Fruit fly (Drosophila melanogaster) whole organism, wandering third instar larva: Measurements from ENCODE around the gene ebi.
A peak's percentile ranks its signal among the peaks of the same experiment; 100 is the strongest.

ENCODE experiments used
- Rel ChIP-seq, 2 experiments: fragments of 200-800 bp; sonication (Bioruptor generic) in 1 of 2; optimal IDR thresholded peaks; 2 replicates in 1 of 2; 3 replicates in 1 of 2; lab custom pipeline; 2016 to 2019; ENCODE audit warnings: mild to moderate bottlenecking in 2 of 2, missing biosample characterization in 2 of 2, missing genetic modification characterization in 2 of 2, moderate library complexity in 1 of 2
- dsf ChIP-seq: sonication (Bioruptor generic); optimal IDR thresholded peaks from 2 replicates; lab custom pipeline; 2016; ENCODE audit warnings: missing biosample characterization, missing genetic modification characterization, borderline replicate concordance

ebi gene

DNA sequence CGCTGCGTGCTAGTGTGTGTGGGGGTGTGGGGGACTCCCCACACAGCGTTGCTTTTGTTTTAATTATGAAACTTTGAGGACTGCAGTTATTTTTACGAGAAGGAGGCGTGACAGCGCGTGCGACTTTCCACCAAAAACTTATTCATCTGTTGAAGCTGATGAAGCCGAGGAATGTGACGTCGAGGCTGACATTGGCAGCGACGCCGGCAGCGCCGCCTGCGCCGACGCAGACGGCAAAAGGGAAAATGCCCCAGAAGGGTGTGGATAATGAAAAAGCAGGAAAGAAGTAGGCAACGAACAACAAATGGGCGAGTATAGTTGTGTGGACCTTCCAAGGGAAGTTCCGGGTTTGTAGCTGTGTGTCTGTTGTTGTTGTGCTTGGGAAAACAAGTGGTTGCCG, 52.8 kb downstream of the ebi start:
- TF ChIP-seq Rel (GFP tag; optimal IDR thresholded peaks at IDR 0.05; lab: Kevin White, UChicago) (no peak), Rel (tag; optimal IDR thresholded peaks at IDR 0.05; lab: Kevin White, UChicago) (peak; percentile 0), dsf (GFP tag; lab: Kevin White, UChicago) (no peak)
